Worm (Caenorhabditis elegans) whole organism, L1 larva: ENCODE measurements around the gene ger-1.
A peak's percentile ranks its signal among the peaks of the same experiment; 100 is the strongest.

ENCODE experiments used
- C04F5.9 ChIP-seq: sonication (generic microtip); optimal IDR thresholded peaks from 2 replicates; lab custom pipeline; 2016; ENCODE audit warnings: missing genetic modification characterization, missing compliant biosample characterization
- C34B4.2 ChIP-seq: sonication (generic microtip); optimal IDR thresholded peaks from 2 replicates; lab custom pipeline; 2017; ENCODE audit warnings: mild to moderate bottlenecking, missing genetic modification characterization, missing compliant biosample characterization
- aha-1 ChIP-seq: fragments of 150-350 bp; optimal IDR thresholded peaks from 2 replicates; lab custom pipeline; 2014; ENCODE audit warnings: missing biosample characterization, missing genetic modification characterization
- alr-1 ChIP-seq: fragments of 200-800 bp; sonication (Bioruptor generic); optimal IDR thresholded peaks from 2 replicates; lab custom pipeline; 2018; ENCODE audit warnings: borderline replicate concordance, mild to moderate bottlenecking, missing genetic modification characterization, missing compliant biosample characterization
- ama-1 ChIP-seq: fragments of 150-350 bp; optimal IDR thresholded peaks from 2 replicates; lab custom pipeline; 2014
- ceh-63 ChIP-seq: fragments of 200-800 bp; sonication (Bioruptor generic); optimal IDR thresholded peaks from 2 replicates; lab custom pipeline; 2018; ENCODE audit warnings: mild to moderate bottlenecking, missing genetic modification characterization, missing compliant biosample characterization
- ceh-82 ChIP-seq, 3 experiments: fragments of 150-350 bp in 1 of 3; sonication (generic microtip) in 2 of 3; optimal IDR thresholded peaks; 2 replicates each; lab custom pipeline; 2014 to 2017; ENCODE audit warnings: missing biosample characterization in 3 of 3, missing genetic modification characterization in 3 of 3
- ceh-88 ChIP-seq: fragments of 200-800 bp; sonication (Bioruptor generic); IDR thresholded peaks from 2 replicates; pipeline ENCODE4 v1.3.6; 2022; ENCODE audit warnings: missing genetic modification characterization, missing compliant biosample characterization
- ceh-90 ChIP-seq: sonication (generic microtip); optimal IDR thresholded peaks from 2 replicates; lab custom pipeline; 2016; ENCODE audit warnings: missing genetic modification characterization, missing compliant biosample characterization
- efl-1 ChIP-seq, 4 experiments: fragments of 150-350 bp; optimal IDR thresholded peaks in 3 of 4; peaks in 1 of 4; 1 replicate in 1 of 4; 2 replicates in 3 of 4; lab custom pipeline; 2014; ENCODE audit warnings: missing biosample characterization in 2 of 4, missing genetic modification characterization in 2 of 4, missing genetic modification reagents in 2 of 4
- efl-3 ChIP-seq: fragments of 200-800 bp; sonication (Bioruptor generic); optimal IDR thresholded peaks from 2 replicates; lab custom pipeline; 2018; ENCODE audit warnings: mild to moderate bottlenecking, missing genetic modification characterization, missing compliant biosample characterization
- egl-13 ChIP-seq: sonication (generic microtip); optimal IDR thresholded peaks from 2 replicates; lab custom pipeline; 2016; ENCODE audit warnings: missing genotype, missing genetic modification reagents, missing genetic modification characterization, missing compliant biosample characterization
- fkh-10 ChIP-seq: sonication (generic microtip); optimal IDR thresholded peaks from 2 replicates; lab custom pipeline; 2017; ENCODE audit warnings: missing biosample characterization, missing genetic modification reagents, missing genetic modification characterization
- fkh-4 ChIP-seq: sonication (generic microtip); optimal IDR thresholded peaks from 2 replicates; lab custom pipeline; 2016; ENCODE audit warnings: missing compliant biosample characterization, missing genetic modification characterization, borderline replicate concordance
- fos-1 ChIP-seq: fragments of 150-350 bp; optimal IDR thresholded peaks from 2 replicates; lab custom pipeline; 2014; ENCODE audit warnings: missing biosample characterization, missing genetic modification characterization
- grh-1 ChIP-seq: fragments of 200-800 bp; sonication (Bioruptor generic); IDR thresholded peaks from 2 replicates; pipeline ENCODE4 v1.3.6; 2022; ENCODE audit warnings: missing genetic modification reagents, missing genetic modification characterization, missing compliant biosample characterization
- hlh-17 ChIP-seq: fragments of 200-800 bp; sonication (Bioruptor generic); optimal IDR thresholded peaks from 2 replicates; lab custom pipeline; 2018; ENCODE audit warnings: missing genetic modification characterization, mild to moderate bottlenecking, missing compliant biosample characterization, moderate library complexity, borderline replicate concordance
- hlh-4 ChIP-seq: sonication (generic microtip); optimal IDR thresholded peaks from 2 replicates; lab custom pipeline; 2016; ENCODE audit warnings: mild to moderate bottlenecking, missing genetic modification characterization, missing compliant biosample characterization
- hpl-2 ChIP-seq: fragments of 150-350 bp; optimal IDR thresholded peaks from 2 replicates; lab custom pipeline; 2014; ENCODE audit warnings: missing biosample characterization, missing genetic modification reagents, missing genetic modification characterization
- irx-1 ChIP-seq: sonication (generic microtip); optimal IDR thresholded peaks from 2 replicates; lab custom pipeline; 2016; ENCODE audit warnings: missing genetic modification characterization, missing compliant biosample characterization
- isw-1 ChIP-seq: fragments of 200-800 bp; sonication (Bioruptor generic); IDR thresholded peaks from 2 replicates; pipeline ENCODE4 v1.3.6; 2022; ENCODE audit warnings: missing genetic modification characterization, missing compliant biosample characterization
- lin-15B ChIP-seq: fragments of 150-350 bp; sonication (generic microtip); optimal IDR thresholded peaks from 3 replicates; lab custom pipeline; 2014; ENCODE audit warnings: missing biosample characterization, missing genetic modification characterization
- lin-35 ChIP-seq, 2 experiments: fragments of 150-350 bp; optimal IDR thresholded peaks; 2 replicates each; lab custom pipeline; 2014; ENCODE audit warnings: missing biosample characterization in 2 of 2, missing genetic modification characterization in 2 of 2, missing genetic modification reagents in 2 of 2
- mab-9 ChIP-seq: fragments of 200-800 bp; sonication (Bioruptor generic); IDR thresholded peaks from 2 replicates; pipeline ENCODE4 v1.3.6; 2022; ENCODE audit warnings: missing genetic modification reagents, missing genetic modification characterization, missing compliant biosample characterization
- mep-1 ChIP-seq: fragments of 150-350 bp; optimal IDR thresholded peaks from 2 replicates; lab custom pipeline; 2014; ENCODE audit warnings: missing biosample characterization, missing genetic modification characterization
- nhr-12 ChIP-seq: sonication (generic microtip); optimal IDR thresholded peaks from 2 replicates; lab custom pipeline; 2017; ENCODE audit warnings: missing biosample characterization, missing genetic modification characterization
- nhr-19 ChIP-seq: fragments of 200-800 bp; sonication (Bioruptor generic); conservative IDR thresholded peaks from 2 replicates; pipeline ENCODE4 v1.3.6; 2022; ENCODE audit warnings: missing genetic modification characterization, missing compliant biosample characterization
- nhr-20 ChIP-seq: sonication (generic microtip); optimal IDR thresholded peaks from 2 replicates; lab custom pipeline; 2016; ENCODE audit warnings: mild to moderate bottlenecking, missing genetic modification characterization, missing compliant biosample characterization
- nhr-28 ChIP-seq: fragments of 150-350 bp; optimal IDR thresholded peaks from 2 replicates; lab custom pipeline; 2014; ENCODE audit warnings: missing biosample characterization, missing genetic modification characterization
- nhr-71 ChIP-seq: sonication (generic microtip); optimal IDR thresholded peaks from 2 replicates; lab custom pipeline; 2016; ENCODE audit warnings: mild to moderate bottlenecking, missing genetic modification characterization, moderate library complexity, missing compliant biosample characterization
- nhr-76 ChIP-seq: sonication (generic microtip); optimal IDR thresholded peaks from 2 replicates; lab custom pipeline; 2017; ENCODE audit warnings: missing biosample characterization, missing genetic modification characterization
- pag-3 ChIP-seq: sonication (generic microtip); optimal IDR thresholded peaks from 2 replicates; lab custom pipeline; 2017; ENCODE audit warnings: missing genetic modification characterization, mild to moderate bottlenecking, missing compliant biosample characterization, antibody characterized with exemption, borderline replicate concordance; ENCODE audit not compliant: insufficient read depth
- rnt-1 ChIP-seq: sonication (generic microtip); optimal IDR thresholded peaks from 2 replicates; lab custom pipeline; 2016; ENCODE audit warnings: mild to moderate bottlenecking, missing genetic modification characterization, moderate library complexity, missing compliant biosample characterization
- snpc-4 ChIP-seq: fragments of 150-350 bp; optimal IDR thresholded peaks from 2 replicates; lab custom pipeline; 2014; ENCODE audit warnings: missing biosample characterization, missing genetic modification characterization
- sox-4 ChIP-seq: sonication (generic microtip); optimal IDR thresholded peaks from 2 replicates; lab custom pipeline; 2016; ENCODE audit warnings: missing genetic modification characterization, missing compliant biosample characterization
- tlp-1 ChIP-seq: fragments of 150-350 bp; optimal IDR thresholded peaks from 2 replicates; lab custom pipeline; 2014; ENCODE audit warnings: missing biosample characterization, missing genetic modification characterization
- unc-130 ChIP-seq: fragments of 150-350 bp; optimal IDR thresholded peaks from 2 replicates; lab custom pipeline; 2017; ENCODE audit warnings: missing biosample characterization, missing genetic modification characterization, inconsistent platforms
- unc-62 ChIP-seq: fragments of 150-350 bp; optimal IDR thresholded peaks from 2 replicates; lab custom pipeline; 2014; ENCODE audit warnings: missing biosample characterization, missing genetic modification reagents, missing genetic modification characterization
- unc-86 ChIP-seq: sonication (generic microtip); optimal IDR thresholded peaks from 2 replicates; lab custom pipeline; 2016; ENCODE audit warnings: missing genetic modification characterization, missing compliant biosample characterization
- unc-98 ChIP-seq: fragments of 200-800 bp; sonication (Bioruptor generic); IDR thresholded peaks from 2 replicates; pipeline ENCODE4 v1.3.6; 2022; ENCODE audit warnings: missing genetic modification characterization, missing compliant biosample characterization
- vab-15 ChIP-seq: sonication (generic microtip); optimal IDR thresholded peaks from 2 replicates; lab custom pipeline; 2017; ENCODE audit warnings: missing genotype, mild to moderate bottlenecking, missing genetic modification characterization, missing compliant biosample characterization
- zag-1 ChIP-seq: fragments of 150-350 bp; optimal IDR thresholded peaks from 2 replicates; lab custom pipeline; 2014; ENCODE audit warnings: missing biosample characterization, missing genetic modification characterization
- zip-4 ChIP-seq: fragments of 200-800 bp; sonication (Bioruptor generic); optimal IDR thresholded peaks from 2 replicates; lab custom pipeline; 2018; ENCODE audit warnings: mild to moderate bottlenecking, missing genetic modification characterization, moderate library complexity, missing compliant biosample characterization
- ztf-4 ChIP-seq: fragments of 150-350 bp; optimal IDR thresholded peaks from 2 replicates; lab custom pipeline; 2014; ENCODE audit warnings: missing biosample characterization, missing genetic modification characterization

ger-1 gene

ce11 chrIII:7087691-7088323 is 20.5 kb upstream of the ger-1 start, which contains the start of gene fubl-2 (continued):
- TF ChIP-seq hlh-17, result no peak
- peak; percentile 74 for TF ChIP-seq nhr-20 (tag; lab: Kevin White, UChicago)
- no peak for TF ChIP-seq alr-1 (tag; lab: Kevin White, UChicago)
- peak; percentile 83 for TF ChIP-seq nhr-71 (tag; lab: Kevin White, UChicago)
- TF ChIP-seq C04F5.9 (tag; lab: Kevin White, UChicago), result peak; percentile 45
- TF ChIP-seq C34B4.2, result no peak
- TF ChIP-seq hpl-2, result no peak
- no peak for TF ChIP-seq nhr-28
- TF ChIP-seq fkh-4, result peak; percentile 54
- TF ChIP-seq snpc-4 (tag; lab: Kevin White, UChicago), result peak; percentile 24
- TF ChIP-seq unc-130, result no peak
- no peak for TF ChIP-seq ama-1 (lab: Kevin White, UChicago)
- no peak for TF ChIP-seq nhr-76
- peak; percentile 73 for TF ChIP-seq egl-13 (tag; lab: Kevin White, UChicago)
- no peak for TF ChIP-seq pag-3 (tag; lab: Kevin White, UChicago)
- TF ChIP-seq ceh-88 (GFP tag; lab: Robert Waterston, UW), result no peak
- TF ChIP-seq irx-1 (tag; lab: Kevin White, UChicago), result peak; percentile 51
- peak; percentile 12 to 45 (median 20) for TF ChIP-seq ceh-82 (tag; optimal IDR thresholded peaks at IDR 0.05; lab: Kevin White, UChicago)
- no peak for TF ChIP-seq nhr-12 (tag; lab: Kevin White, UChicago)
- TF ChIP-seq zip-4 (GFP tag; lab: Kevin White, UChicago), result no peak
- peak; percentile 62 for TF ChIP-seq nhr-19
- TF ChIP-seq unc-62 (GFP tag; lab: Kevin White, UChicago), result no peak
- no peak for TF ChIP-seq efl-3 (GFP tag; lab: Kevin White, UChicago)
- no peak for TF ChIP-seq aha-1 (tag; lab: Kevin White, UChicago)
- peak; percentile 73 to 74 for TF ChIP-seq efl-1 (optimal IDR thresholded peaks at IDR 0.05; lab: Kevin White, UChicago)
- peak in 1 of 2 experiments; percentile 51 for TF ChIP-seq efl-1 (GFP tag; optimal IDR thresholded peaks at IDR 0.05 in 1 of 2; lab: Kevin White, UChicago)
- peak; percentile 51 for TF ChIP-seq mep-1
- no peak for TF ChIP-seq hlh-4 (tag; lab: Kevin White, UChicago)
- TF ChIP-seq isw-1, result peak; percentile 46
- TF ChIP-seq ceh-90, result peak; percentile 52
- TF ChIP-seq rnt-1, result peak; percentile 94
- TF ChIP-seq fos-1 (tag; lab: Kevin White, UChicago), result peak; percentile 19
- TF ChIP-seq sox-4 (tag; lab: Kevin White, UChicago), result peak; percentile 67
- TF ChIP-seq mab-9 (GFP tag; lab: Robert Waterston, UW), result no peak
- no peak for TF ChIP-seq grh-1 (GFP tag; lab: Robert Waterston, UW)
- no peak; the same call in 1 of the 2 replicates for TF ChIP-seq unc-98 (GFP tag; lab: Robert Waterston, UW)
- no peak for TF ChIP-seq ztf-4 (tag; lab: Kevin White, UChicago)
- no peak for TF ChIP-seq tlp-1
- peak; percentile 53 to 69 for TF ChIP-seq lin-35 (GFP tag; optimal IDR thresholded peaks at IDR 0.05; lab: Kevin White, UChicago)
- no peak for TF ChIP-seq fkh-10
- peak; percentile 66 for TF ChIP-seq lin-15B
- no peak for TF ChIP-seq zag-1
- TF ChIP-seq unc-86 (tag; lab: Kevin White, UChicago), result peak; percentile 43
- peak; percentile 51 for TF ChIP-seq vab-15 (tag; lab: Kevin White, UChicago)

DNA sequence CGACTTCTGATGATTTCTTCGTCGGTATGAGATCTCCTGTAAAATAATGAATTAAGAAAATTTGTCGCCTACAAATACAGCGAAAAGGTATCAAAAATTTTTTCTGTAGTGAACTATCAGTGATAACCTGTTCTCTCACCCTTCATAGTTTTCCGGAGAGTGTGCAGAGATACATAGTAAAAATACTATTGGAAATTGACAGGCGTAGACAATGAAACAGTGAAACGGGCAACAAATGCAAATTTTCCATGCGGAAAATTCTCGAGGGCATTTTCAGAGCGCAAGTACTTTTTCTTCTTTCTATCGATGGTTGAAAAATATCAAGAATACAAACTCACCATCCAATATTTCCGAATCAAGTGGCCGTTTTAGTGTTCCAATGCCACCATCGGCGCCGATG is 19.9 kb upstream of the ger-1 start:
- TF ChIP-seq ceh-63 (no peak), lin-35 (GFP tag; optimal IDR thresholded peaks at IDR 0.05; lab: Kevin White, UChicago) (peak in 1 of 2 experiments; percentile 32), snpc-4 (tag; lab: Kevin White, UChicago) (no peak), efl-1 (optimal IDR thresholded peaks at IDR 0.05; lab: Kevin White, UChicago) (peak in 1 of 2 experiments; percentile 13), efl-1 (GFP tag; optimal IDR thresholded peaks at IDR 0.05 in 1 of 2; lab: Kevin White, UChicago) (peak in 1 of 2 experiments; percentile 91)
- TF ChIP-seq, all 84 proteins: peak for 2
